Worm (Caenorhabditis elegans) whole organism, young adult: ENCODE measurements around the gene ndub-8.

Experiments
- C06A6.2 ChIP-seq: fragments of 200-800 bp; sonication (Bioruptor generic); conservative IDR thresholded peaks from 2 replicates; pipeline ENCODE4 v1.3.6; 2022; ENCODE audit warnings: missing genetic modification characterization, missing compliant biosample characterization
- D2030.7 ChIP-seq: fragments of 200-800 bp; sonication (Bioruptor generic); IDR thresholded peaks from 2 replicates; pipeline ENCODE4 v1.3.6; 2022; ENCODE audit warnings: missing genetic modification reagents, missing genetic modification characterization, missing compliant biosample characterization
- F37B4.10 ChIP-seq: fragments of 200-800 bp; sonication (Bioruptor generic); IDR thresholded peaks from 2 replicates; pipeline ENCODE4 v1.3.6; 2022; ENCODE audit warnings: missing genetic modification characterization, missing compliant biosample characterization
- K12H6.12 ChIP-seq: fragments of 200-800 bp; sonication (Bioruptor generic); optimal IDR thresholded peaks from 2 replicates; lab custom pipeline; 2018; ENCODE audit warnings: mild to moderate bottlenecking, missing genetic modification characterization, missing compliant biosample characterization
- Y53F4B.3 ChIP-seq: fragments of 200-800 bp; sonication (Bioruptor generic); IDR thresholded peaks from 2 replicates; pipeline ENCODE4 v1.3.6; 2022; ENCODE audit warnings: missing genetic modification reagents, missing genetic modification characterization, missing compliant biosample characterization
- Y53G8AR.9 ChIP-seq: fragments of 200-800 bp; sonication (Bioruptor generic); conservative IDR thresholded peaks from 2 replicates; pipeline ENCODE4 v1.3.6; 2022; ENCODE audit warnings: missing genetic modification reagents, missing genetic modification characterization, missing compliant biosample characterization
- Y95B8A.8 ChIP-seq: fragments of 200-800 bp; sonication (Bioruptor generic); IDR thresholded peaks from 2 replicates; pipeline ENCODE4 v1.3.6; 2022; ENCODE audit warnings: missing genetic modification reagents, missing genetic modification characterization, missing compliant biosample characterization
- ama-1 ChIP-seq, 3 experiments: fragments of 150-350 bp in 1 of 3; sonication (generic microtip) in 2 of 3; optimal IDR thresholded peaks; 2 replicates each; lab custom pipeline; 2014 to 2018; ENCODE audit warnings: missing biosample characterization in 2 of 3, missing genetic modification characterization in 2 of 3, missing genetic modification reagents in 2 of 3
- aptf-3 ChIP-seq: fragments of 200-800 bp; sonication (Bioruptor generic); IDR thresholded peaks from 2 replicates; pipeline ENCODE4 v1.3.6; 2022; ENCODE audit warnings: missing genetic modification characterization, missing compliant biosample characterization
- athp-1 ChIP-seq: sonication (generic microtip); optimal IDR thresholded peaks from 2 replicates; lab custom pipeline; 2017; ENCODE audit warnings: mild to moderate bottlenecking, missing genetic modification characterization, missing compliant biosample characterization
- attf-5 ChIP-seq: fragments of 200-800 bp; sonication (Bioruptor generic); optimal IDR thresholded peaks from 2 replicates; lab custom pipeline; 2018; ENCODE audit warnings: mild to moderate bottlenecking, missing genetic modification characterization, missing compliant biosample characterization
- bed-2 ChIP-seq: fragments of 200-800 bp; sonication (Bioruptor generic); IDR thresholded peaks from 2 replicates; pipeline ENCODE4 v1.3.6; 2022; ENCODE audit warnings: missing genetic modification reagents, missing genetic modification characterization, missing compliant biosample characterization
- cebp-2 ChIP-seq: fragments of 200-800 bp; sonication (Bioruptor generic); IDR thresholded peaks from 2 replicates; pipeline ENCODE4 v1.3.6; 2022; ENCODE audit warnings: missing genetic modification characterization, missing compliant biosample characterization
- ekl-4 ChIP-seq: fragments of 200-800 bp; sonication (Bioruptor generic); IDR thresholded peaks from 2 replicates; pipeline ENCODE4 v1.3.6; 2022; ENCODE audit warnings: missing genetic modification reagents, missing genetic modification characterization, missing compliant biosample characterization
- fkh-3 ChIP-seq: sonication (generic microtip); optimal IDR thresholded peaks from 2 replicates; lab custom pipeline; 2016; ENCODE audit warnings: mild to moderate bottlenecking, missing genetic modification characterization, missing compliant biosample characterization
- hmg-1.2 ChIP-seq: fragments of 200-800 bp; sonication (Bioruptor generic); IDR thresholded peaks from 2 replicates; pipeline ENCODE4 v1.3.6; 2022; ENCODE audit warnings: missing genetic modification reagents, missing genetic modification characterization, missing compliant biosample characterization
- hrde-1 ChIP-seq: sonication (generic microtip); optimal IDR thresholded peaks from 2 replicates; lab custom pipeline; 2016; ENCODE audit warnings: missing genetic modification characterization, mild to moderate bottlenecking, missing compliant biosample characterization, moderate library complexity, missing genotype, missing genetic modification reagents, borderline replicate concordance
- let-607 ChIP-seq, 2 experiments: fragments of 200-800 bp in 1 of 2; sonication (Bioruptor generic) in 1 of 2; sonication (generic microtip) in 1 of 2; optimal IDR thresholded peaks; 2 replicates each; lab custom pipeline; 2016 to 2018; ENCODE audit warnings: mild to moderate bottlenecking in 2 of 2, missing compliant biosample characterization in 2 of 2, missing genetic modification characterization in 2 of 2, moderate library complexity in 2 of 2, missing genotype in 1 of 2
- lin-26 ChIP-seq: fragments of 200-800 bp; sonication (Bioruptor generic); IDR thresholded peaks from 2 replicates; pipeline ENCODE4 v1.3.6; 2022; ENCODE audit warnings: missing genetic modification reagents, missing genetic modification characterization, missing compliant biosample characterization
- lin-35 ChIP-seq, 3 experiments: fragments of 150-350 bp in 2 of 3; sonication (generic microtip) in 1 of 3; optimal IDR thresholded peaks; 2 replicates each; lab custom pipeline; 2014 to 2018; ENCODE audit warnings: missing biosample characterization in 3 of 3, missing genetic modification characterization in 3 of 3, missing genetic modification reagents in 3 of 3
- lin-54 ChIP-seq: fragments of 200-800 bp; sonication (Bioruptor generic); optimal IDR thresholded peaks from 2 replicates; lab custom pipeline; 2018; ENCODE audit warnings: mild to moderate bottlenecking, missing genetic modification characterization, missing compliant biosample characterization
- lsl-1 ChIP-seq: fragments of 200-800 bp; sonication (Bioruptor generic); optimal IDR thresholded peaks from 2 replicates; lab custom pipeline; 2018; ENCODE audit warnings: mild to moderate bottlenecking, missing genetic modification characterization, moderate library complexity, missing compliant biosample characterization
- lsy-27 ChIP-seq: sonication (generic microtip); optimal IDR thresholded peaks from 2 replicates; lab custom pipeline; 2017; ENCODE audit warnings: missing genetic modification characterization, mild to moderate bottlenecking, missing compliant biosample characterization, antibody characterized with exemption, missing genotype, borderline replicate concordance; ENCODE audit not compliant: insufficient read depth
- madf-6 ChIP-seq: fragments of 200-800 bp; sonication (Bioruptor generic); IDR thresholded peaks from 2 replicates; pipeline ENCODE4 v1.3.6; 2022; ENCODE audit warnings: missing genetic modification reagents, missing genetic modification characterization, missing compliant biosample characterization
- madf-8 ChIP-seq: fragments of 200-800 bp; sonication (Bioruptor generic); conservative IDR thresholded peaks from 2 replicates; pipeline ENCODE4 v1.3.6; 2022; ENCODE audit warnings: missing genetic modification reagents, missing genetic modification characterization, missing compliant biosample characterization
- nfya-2 ChIP-seq: fragments of 200-800 bp; sonication (Bioruptor generic); IDR thresholded peaks from 2 replicates; pipeline ENCODE4 v1.3.6; 2022; ENCODE audit warnings: missing genetic modification reagents, missing genetic modification characterization, missing compliant biosample characterization
- nhr-27 ChIP-seq: fragments of 200-800 bp; sonication (Bioruptor generic); optimal IDR thresholded peaks from 2 replicates; lab custom pipeline; 2018; ENCODE audit warnings: mild to moderate bottlenecking, missing genetic modification characterization, moderate library complexity, missing compliant biosample characterization
- nhr-80 ChIP-seq: sonication (generic microtip); optimal IDR thresholded peaks from 2 replicates; lab custom pipeline; 2016; ENCODE audit warnings: missing genetic modification characterization, missing compliant biosample characterization
- pbrm-1 ChIP-seq: fragments of 200-800 bp; sonication (Bioruptor generic); IDR thresholded peaks from 2 replicates; pipeline ENCODE4 v1.3.6; 2022; ENCODE audit warnings: missing genetic modification reagents, missing genetic modification characterization, missing compliant biosample characterization
- pha-4 ChIP-seq: fragments of 150-350 bp; sonication (generic microtip); optimal IDR thresholded peaks from 2 replicates; lab custom pipeline; 2014; ENCODE audit warnings: missing biosample characterization, missing genetic modification reagents, missing genetic modification characterization
- sdz-38 ChIP-seq: sonication (generic microtip); optimal IDR thresholded peaks from 2 replicates; lab custom pipeline; 2016; ENCODE audit warnings: missing genotype, missing genetic modification characterization, missing compliant biosample characterization
- sea-2 ChIP-seq: fragments of 200-800 bp; sonication (Bioruptor generic); IDR thresholded peaks from 2 replicates; pipeline ENCODE4 v1.3.6; 2022; ENCODE audit warnings: missing genetic modification characterization, missing compliant biosample characterization
- snpc-1.1 ChIP-seq: sonication (generic microtip); optimal IDR thresholded peaks from 2 replicates; lab custom pipeline; 2017; ENCODE audit warnings: missing genetic modification characterization, mild to moderate bottlenecking, missing compliant biosample characterization, antibody characterized with exemption, moderate library complexity, missing genotype, missing genetic modification reagents; ENCODE audit not compliant: insufficient read depth
- snpc-4 ChIP-seq, 5 experiments: fragments of 150-350 bp in 1 of 5; sonication (generic microtip) in 4 of 5; optimal IDR thresholded peaks; 2 replicates each; lab custom pipeline; 2014 to 2018; ENCODE audit warnings: missing genetic modification characterization in 5 of 5, missing biosample characterization in 3 of 5, antibody characterized with exemption in 2 of 5, mild to moderate bottlenecking in 2 of 5, missing compliant biosample characterization in 2 of 5, missing genotype in 2 of 5, moderate library complexity in 2 of 5, missing genetic modification reagents in 1 of 5
- sptf-2 ChIP-seq: fragments of 200-800 bp; sonication (Bioruptor generic); optimal IDR thresholded peaks from 2 replicates; lab custom pipeline; 2018; ENCODE audit warnings: mild to moderate bottlenecking, missing genetic modification characterization, missing compliant biosample characterization
- unc-130 ChIP-seq: sonication (generic microtip); optimal IDR thresholded peaks from 2 replicates; lab custom pipeline; 2016; ENCODE audit warnings: missing genetic modification reagents, missing genetic modification characterization, missing compliant biosample characterization
- ztf-18 ChIP-seq: sonication (generic microtip); optimal IDR thresholded peaks from 2 replicates; lab custom pipeline; 2016; ENCODE audit warnings: missing genotype, mild to moderate bottlenecking, missing genetic modification characterization, missing compliant biosample characterization
- ztf-25 ChIP-seq: fragments of 200-800 bp; sonication (Bioruptor generic); IDR thresholded peaks from 2 replicates; pipeline ENCODE4 v1.3.6; 2022; ENCODE audit warnings: missing genetic modification reagents, missing genetic modification characterization, missing compliant biosample characterization
- ztf-3 ChIP-seq: fragments of 200-800 bp; sonication (Bioruptor generic); optimal IDR thresholded peaks from 2 replicates; lab custom pipeline; 2018; ENCODE audit warnings: mild to moderate bottlenecking, missing genetic modification characterization, missing compliant biosample characterization

The ndub-8 gene

DNA sequence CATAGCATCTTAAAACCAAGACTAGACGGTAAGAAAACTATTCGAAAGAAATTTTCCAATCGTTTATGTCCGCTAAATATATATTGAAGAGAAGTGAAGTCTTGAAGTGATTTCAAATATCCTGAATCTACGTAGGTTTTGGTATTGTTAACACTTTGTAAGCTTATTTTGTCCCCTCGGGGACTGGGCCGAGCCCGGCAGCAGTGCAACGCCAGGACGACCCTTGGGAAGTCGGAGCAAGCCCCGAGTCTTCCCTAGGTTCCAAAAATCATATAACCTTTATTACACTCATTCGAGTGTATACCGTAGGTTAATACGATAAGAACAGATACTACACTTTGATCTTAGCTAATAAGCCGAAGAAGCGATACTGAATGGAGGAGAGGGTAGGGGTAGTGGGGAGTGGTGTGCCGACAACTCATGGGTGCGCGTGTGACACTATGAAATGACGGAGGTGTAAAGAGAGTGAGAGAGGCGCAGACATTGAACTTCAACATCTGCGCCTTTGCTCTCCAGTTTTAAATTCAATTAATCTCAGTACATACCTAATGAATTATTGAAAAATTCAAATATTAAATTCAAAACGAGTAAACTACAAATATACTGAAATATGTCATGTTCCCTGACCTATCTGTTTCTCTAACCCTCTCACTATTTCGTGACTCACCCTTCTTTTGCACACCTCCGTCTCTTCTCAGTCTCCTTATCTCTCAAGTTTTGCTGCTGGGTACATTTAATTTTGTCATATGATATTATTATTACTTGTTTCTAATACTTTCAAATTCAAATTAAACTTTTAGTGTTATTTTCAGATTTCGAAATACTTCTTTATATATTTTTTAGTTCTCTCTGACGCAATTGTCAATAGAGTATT is 43.3 kb upstream of the ndub-8 start (continued):
- TF ChIP-seq lsl-1 (GFP tag; lab: Kevin White, UChicago), result peak; percentile 69
- peak; percentile 63 for TF ChIP-seq attf-5 (GFP tag; lab: Kevin White, UChicago)
- TF ChIP-seq snpc-1.1, result peak; percentile 90
- TF ChIP-seq athp-1 (tag; lab: Kevin White, UChicago), result peak; percentile 28
- 0 out of 2 replicates have a peak, but pooled peaks have one; percentile 46 for TF ChIP-seq aptf-3 (GFP tag; lab: Robert Waterston, UW)
- peak; percentile 95 for TF ChIP-seq pbrm-1 (GFP tag; lab: Robert Waterston, UW)
- TF ChIP-seq hrde-1, result peak; percentile 47
- peak; percentile 46 for TF ChIP-seq nhr-80 (tag; lab: Kevin White, UChicago)

DNA sequence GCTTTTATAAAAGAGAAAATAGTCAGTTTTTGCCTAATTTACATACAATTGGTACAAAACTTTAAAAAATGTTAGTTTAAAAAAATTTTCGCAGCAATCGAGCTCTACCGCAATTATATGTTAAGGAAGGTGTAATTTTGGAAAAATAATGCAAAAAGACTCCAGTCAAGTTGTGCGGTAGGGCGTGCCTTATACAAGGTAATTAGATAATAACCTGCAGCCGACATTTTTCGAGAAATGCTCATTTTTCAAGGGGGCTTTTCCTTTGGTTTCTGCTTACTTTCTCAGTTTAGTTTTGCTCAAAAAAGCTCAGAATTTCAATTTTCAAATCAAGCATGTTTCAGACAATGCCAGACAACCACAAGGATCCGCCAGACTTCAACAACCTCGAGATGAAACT is 42.4 kb upstream of the ndub-8 start, which contains the start of gene F08G2.4:
F08G2.4 (plus strand) TSS at position 348 of the 400 bp plus-strand sequence.
- TF ChIP-seq bed-2 (GFP tag; lab: Robert Waterston, UW) (no peak), nhr-27 (tag; lab: Kevin White, UChicago) (no peak), snpc-1.1 (peak; percentile 63), Y53F4B.3 (GFP tag; lab: Robert Waterston, UW) (no peak), ekl-4 (GFP tag; lab: Robert Waterston, UW) (no peak), unc-130 (no peak), ama-1 (optimal IDR thresholded peaks at IDR 0.05; lab: Kevin White, UChicago) (no peak), ama-1 (GFP tag; optimal IDR thresholded peaks at IDR 0.05; lab: Kevin White, UChicago) (no peak), sdz-38 (tag; lab: Kevin White, UChicago) (no peak), K12H6.12 (tag; lab: Kevin White, UChicago) (no peak), madf-6 (GFP tag; lab: Robert Waterston, UW) (no peak), lsy-27 (no peak), madf-8 (GFP tag; lab: Robert Waterston, UW) (no peak), ztf-25 (GFP tag; lab: Robert Waterston, UW) (no peak), nfya-2 (no peak), snpc-4 (GFP tag; optimal IDR thresholded peaks at IDR 0.05; lab: Kevin White, UChicago) (no peak), snpc-4 (tag; optimal IDR thresholded peaks at IDR 0.05; lab: Kevin White, UChicago) (peak in 2 of 4 experiments; percentile 41 to 69)

DNA sequence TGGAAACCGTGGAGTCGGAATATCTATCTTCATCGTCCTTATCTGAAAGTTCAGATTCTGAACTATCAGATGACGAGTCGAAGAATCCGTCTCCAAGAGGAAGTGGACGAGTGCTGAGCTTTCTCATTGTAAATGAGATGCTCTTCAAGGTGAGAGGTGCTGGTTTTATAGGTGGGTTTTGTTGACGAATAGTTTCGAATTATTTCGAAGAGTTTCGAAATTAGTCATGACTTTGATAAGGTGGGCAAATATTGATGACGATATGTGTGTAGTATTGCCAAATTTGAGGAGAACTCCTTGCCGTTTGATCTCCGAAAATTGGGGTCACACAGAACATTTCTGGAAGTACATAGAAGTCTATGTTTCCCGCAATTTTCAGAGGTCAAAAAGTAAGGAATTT is 39.2 kb upstream of the ndub-8 start, which contains the start of gene F08G2.5:
F08G2.5 (minus strand) TSS at position 127 of the 400 bp plus-strand sequence.
- TF ChIP-seq pha-4, result no peak
- 0 out of 2 replicates have a peak, but pooled peaks have one; percentile 7 for TF ChIP-seq C06A6.2 (GFP tag; lab: Robert Waterston, UW)
- TF ChIP-seq ztf-18 (tag; lab: Kevin White, UChicago), result no peak
- no peak for TF ChIP-seq sptf-2 (GFP tag; lab: Kevin White, UChicago)

DNA sequence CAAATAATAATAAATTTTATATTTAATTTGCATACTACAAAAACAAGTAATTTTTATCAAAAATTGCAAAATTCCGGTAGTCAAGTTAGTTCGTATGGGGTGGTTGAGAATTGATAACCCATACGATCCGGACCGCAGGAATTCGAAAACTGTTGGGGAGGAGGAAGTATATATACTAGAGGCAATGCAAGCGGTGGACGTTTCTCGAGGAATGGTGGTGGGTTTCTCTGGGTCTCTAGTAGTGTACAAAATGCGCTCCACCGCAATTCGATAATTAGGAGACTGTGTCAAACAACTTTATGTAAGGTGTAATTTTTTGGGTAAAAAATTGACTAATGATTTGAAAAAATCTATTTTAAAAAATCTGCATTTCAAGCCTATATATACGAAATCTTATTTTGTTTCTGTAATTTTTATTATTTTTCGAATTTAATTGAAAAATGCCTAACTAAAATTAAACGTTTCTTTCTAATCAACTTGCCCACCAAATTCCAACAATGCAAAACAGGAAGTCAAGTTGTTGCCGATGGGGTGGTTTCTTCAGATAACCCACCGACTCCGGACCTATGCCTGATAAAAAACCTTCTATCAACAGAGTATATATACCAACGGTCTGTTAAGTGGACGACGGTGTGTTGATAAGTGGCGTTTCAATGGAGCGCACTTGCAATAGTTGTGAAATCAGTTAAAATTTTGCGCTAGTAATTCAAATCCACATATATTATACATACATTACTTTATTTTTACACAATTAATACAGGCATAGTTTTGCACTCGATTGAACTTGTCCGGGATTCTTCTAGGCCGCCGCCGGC is 38.1 kb upstream of the ndub-8 start:
- TF ChIP-seq ztf-3 (GFP tag; lab: Kevin White, UChicago) (peak; percentile 14), fkh-3 (tag; lab: Kevin White, UChicago) (peak; percentile 28), cebp-2 (GFP tag; lab: Robert Waterston, UW) (0 out of 2 replicates have a peak, but pooled peaks have one; percentile 69), Y95B8A.8 (GFP tag; lab: Robert Waterston, UW) (0 out of 2 replicates have a peak, but pooled peaks have one; percentile 27), let-607 (tag; optimal IDR thresholded peaks at IDR 0.05; lab: Kevin White, UChicago) (peak in 1 of 2 experiments; percentile 66), D2030.7 (GFP tag; lab: Robert Waterston, UW) (peak; percentile 41), K12H6.12 (tag; lab: Kevin White, UChicago) (peak; percentile 85), Y53G8AR.9 (GFP tag; lab: Robert Waterston, UW) (peak; percentile 80), sea-2 (GFP tag; lab: Robert Waterston, UW) (no peak), lin-26 (GFP tag; lab: Robert Waterston, UW) (peak; percentile 83), F37B4.10 (no peak), lin-54 (peak; percentile 76), lin-35 (GFP tag; optimal IDR thresholded peaks at IDR 0.05; lab: Kevin White, UChicago) (peak in 1 of 3 experiments; percentile 87), hmg-1.2 (GFP tag; lab: Robert Waterston, UW) (peak; percentile 80)
